Fruit fly (Drosophila melanogaster): ENCODE data around the gene CG7366.
A peak's percentile ranks its signal among the peaks of the same experiment; 100 is the strongest.
"Not testable (repeated sequence)": the region's sequence is repeated elsewhere in the genome, so short reads cannot be mapped to it uniquely, and the experiment has no call there.

Gene CG7366

dm6 chr3L:8202317-8202842, at the start of gene CG7366, which contains the start of gene CG13679:
CG7366 (minus strand) TSS chr3L:8202417.
CG13679 (plus strand) TSS chr3L:8202792.
- no peak for TF ChIP-seq CG9948 (tag; optimal IDR thresholded peaks at IDR 0.05)
- TF ChIP-seq D1 (tag; optimal IDR thresholded peaks at IDR 0.05) = no peak
- no peak for TF ChIP-seq Pif1A (GFP tag; optimal IDR thresholded peaks at IDR 0.05)
- TF ChIP-seq CG15710 (tag; optimal IDR thresholded peaks at IDR 0.05) = no peak
- no peak for TF ChIP-seq CG10348 (GFP tag; IDR thresholded peaks at IDR 0.05)
- no peak for TF ChIP-seq CG14655 (GFP tag; optimal IDR thresholded peaks at IDR 0.05)
- TF ChIP-seq CG12605 (GFP tag; IDR thresholded peaks at IDR 0.05) = no peak
- TF ChIP-seq rn (GFP tag; IDR thresholded peaks at IDR 0.05) = no peak
- TF ChIP-seq Snoo (tag; optimal IDR thresholded peaks at IDR 0.05) = no peak
- TF ChIP-seq CG34367 (tag; optimal IDR thresholded peaks at IDR 0.05) = no peak
- no peak for TF ChIP-seq CG8159 (tag; optimal IDR thresholded peaks at IDR 0.05)
- TF ChIP-seq CG8301 (tag; optimal IDR thresholded peaks at IDR 0.05) = no peak
- TF ChIP-seq fd96Ca (GFP tag; IDR thresholded peaks at IDR 0.05) = no peak
- no peak for TF ChIP-seq Pif1B (GFP tag; optimal IDR thresholded peaks at IDR 0.05)
- TF ChIP-seq CG13204 (GFP tag; optimal IDR thresholded peaks at IDR 0.05) = no peak
- TF ChIP-seq CG32121 (GFP tag; IDR thresholded peaks at IDR 0.05) = no peak
- no peak for TF ChIP-seq EcR (GFP tag; optimal IDR thresholded peaks at IDR 0.05)
- TF ChIP-seq gl (tag; optimal IDR thresholded peaks at IDR 0.05) = no peak
- no peak for TF ChIP-seq Ets98B (GFP tag; IDR thresholded peaks at IDR 0.05)

dm6 chr3L:8240932-8241331, 38.7 kb upstream of the CG7366 start:
- 0 out of 2 replicates have a peak, but pooled peaks have one; percentile 45 for TF ChIP-seq CG12605 (GFP tag; IDR thresholded peaks at IDR 0.05)
- 0 out of 2 replicates have a peak, but pooled peaks have one; percentile 18 for TF ChIP-seq Ets98B (GFP tag; IDR thresholded peaks at IDR 0.05)
- TF ChIP-seq CG14655 (GFP tag; optimal IDR thresholded peaks at IDR 0.05) = no peak
- TF ChIP-seq EcR (GFP tag; optimal IDR thresholded peaks at IDR 0.05) = no peak
- TF ChIP-seq D1 (tag; optimal IDR thresholded peaks at IDR 0.05) = no peak
- no peak for TF ChIP-seq Pif1B (GFP tag; optimal IDR thresholded peaks at IDR 0.05)
- TF ChIP-seq CG15710 (tag; optimal IDR thresholded peaks at IDR 0.05) = no peak
- 0 out of 2 replicates have a peak, but pooled peaks have one; percentile 39 for TF ChIP-seq CG32121 (GFP tag; IDR thresholded peaks at IDR 0.05)
- no peak for TF ChIP-seq CG4496 (GFP tag; IDR thresholded peaks at IDR 0.05)

dm6 chr3L:8240501-8240900, 38.3 kb upstream of the CG7366 start, which contains the start of gene CG7213:
CG7213 (minus strand) TSS chr3L:8240601.
- TF ChIP-seq Snoo (tag; optimal IDR thresholded peaks at IDR 0.05) (no peak), CG32121 (GFP tag; IDR thresholded peaks at IDR 0.05) (no peak), gl (tag; optimal IDR thresholded peaks at IDR 0.05) (no peak), EcR (GFP tag; optimal IDR thresholded peaks at IDR 0.05) (no peak), rn (GFP tag; IDR thresholded peaks at IDR 0.05) (no peak), CG17806 (tag; optimal IDR thresholded peaks at IDR 0.05) (no peak), CG4496 (GFP tag; IDR thresholded peaks at IDR 0.05) (no peak), CG12605 (GFP tag; IDR thresholded peaks at IDR 0.05) (no peak), CG34367 (tag; optimal IDR thresholded peaks at IDR 0.05) (no peak), CG14655 (GFP tag; optimal IDR thresholded peaks at IDR 0.05) (no peak), CG9948 (tag; optimal IDR thresholded peaks at IDR 0.05) (no peak), CG8159 (tag; optimal IDR thresholded peaks at IDR 0.05) (no peak)

- not testable (repeated sequence) for TF ChIP-seq EcR (GFP tag; optimal IDR thresholded peaks at IDR 0.05); CG9948 (tag; optimal IDR thresholded peaks at IDR 0.05); Snoo (tag; optimal IDR thresholded peaks at IDR 0.05)
Measured at dm6 chr3L:8238347-8238746, 36.1 kb upstream of the CG7366 start, which contains the start of gene Dscam4. Dscam4 (plus strand) TSS chr3L:8238647.

- TF ChIP-seq fd96Ca (GFP tag; IDR thresholded peaks at IDR 0.05) = no peak
- TF ChIP-seq CG15710 (tag; optimal IDR thresholded peaks at IDR 0.05) = no peak
- TF ChIP-seq D1 (tag; optimal IDR thresholded peaks at IDR 0.05) = no peak
- TF ChIP-seq CG8159 (tag; optimal IDR thresholded peaks at IDR 0.05) = no peak
- no peak for TF ChIP-seq CG8301 (tag; optimal IDR thresholded peaks at IDR 0.05)
- no peak for TF ChIP-seq gl (tag; optimal IDR thresholded peaks at IDR 0.05)
- no peak for TF ChIP-seq CG12605 (GFP tag; IDR thresholded peaks at IDR 0.05)
- TF ChIP-seq CG34367 (tag; optimal IDR thresholded peaks at IDR 0.05) = no peak
- TF ChIP-seq CG17806 (tag; optimal IDR thresholded peaks at IDR 0.05) = no peak
- TF ChIP-seq CG14655 (GFP tag; optimal IDR thresholded peaks at IDR 0.05) = no peak
- TF ChIP-seq CG10348 (GFP tag; IDR thresholded peaks at IDR 0.05) = no peak
- TF ChIP-seq Pif1A (GFP tag; optimal IDR thresholded peaks at IDR 0.05) = no peak
- no peak for TF ChIP-seq CG13204 (GFP tag; optimal IDR thresholded peaks at IDR 0.05)
- no peak for TF ChIP-seq rn (GFP tag; IDR thresholded peaks at IDR 0.05)
- no peak for TF ChIP-seq EcR (GFP tag; optimal IDR thresholded peaks at IDR 0.05)
- TF ChIP-seq CG9948 (tag; optimal IDR thresholded peaks at IDR 0.05) = no peak
- no peak for TF ChIP-seq Ets98B (GFP tag; IDR thresholded peaks at IDR 0.05)
- TF ChIP-seq CG4496 (GFP tag; IDR thresholded peaks at IDR 0.05) = no peak
Measured at dm6 chr3L:8228924-8229323, 26.7 kb upstream of the CG7366 start, which contains the start of gene eIF4E3. eIF4E3 (plus strand) TSS chr3L:8229224.

dm6 chr3L:8221835-8222234, 19.6 kb upstream of the CG7366 start, which contains the start of gene CG13678:
CG13678 (plus strand) TSS chr3L:8222141.
- TF ChIP-seq CG12605 (GFP tag; IDR thresholded peaks at IDR 0.05) (no peak), rn (GFP tag; IDR thresholded peaks at IDR 0.05) (no peak), CG34367 (tag; optimal IDR thresholded peaks at IDR 0.05) (no peak), CG9948 (tag; optimal IDR thresholded peaks at IDR 0.05) (no peak), CG4496 (GFP tag; IDR thresholded peaks at IDR 0.05) (no peak), D1 (tag; optimal IDR thresholded peaks at IDR 0.05) (no peak), CG13204 (GFP tag; optimal IDR thresholded peaks at IDR 0.05) (no peak), Ets98B (GFP tag; IDR thresholded peaks at IDR 0.05) (no peak), EcR (GFP tag; optimal IDR thresholded peaks at IDR 0.05) (no peak), gl (tag; optimal IDR thresholded peaks at IDR 0.05) (no peak), Snoo (tag; optimal IDR thresholded peaks at IDR 0.05) (no peak), fd96Ca (GFP tag; IDR thresholded peaks at IDR 0.05) (no peak), CG8159 (tag; optimal IDR thresholded peaks at IDR 0.05) (no peak), CG8301 (tag; optimal IDR thresholded peaks at IDR 0.05) (no peak), CG17806 (tag; optimal IDR thresholded peaks at IDR 0.05) (no peak), Pif1B (GFP tag; optimal IDR thresholded peaks at IDR 0.05) (no peak), CG10348 (GFP tag; IDR thresholded peaks at IDR 0.05) (no peak)

Measured in whole organism, pupa.